Worm (Caenorhabditis elegans): ENCODE results near the gene glb-27.

Gene glb-27

DNA sequence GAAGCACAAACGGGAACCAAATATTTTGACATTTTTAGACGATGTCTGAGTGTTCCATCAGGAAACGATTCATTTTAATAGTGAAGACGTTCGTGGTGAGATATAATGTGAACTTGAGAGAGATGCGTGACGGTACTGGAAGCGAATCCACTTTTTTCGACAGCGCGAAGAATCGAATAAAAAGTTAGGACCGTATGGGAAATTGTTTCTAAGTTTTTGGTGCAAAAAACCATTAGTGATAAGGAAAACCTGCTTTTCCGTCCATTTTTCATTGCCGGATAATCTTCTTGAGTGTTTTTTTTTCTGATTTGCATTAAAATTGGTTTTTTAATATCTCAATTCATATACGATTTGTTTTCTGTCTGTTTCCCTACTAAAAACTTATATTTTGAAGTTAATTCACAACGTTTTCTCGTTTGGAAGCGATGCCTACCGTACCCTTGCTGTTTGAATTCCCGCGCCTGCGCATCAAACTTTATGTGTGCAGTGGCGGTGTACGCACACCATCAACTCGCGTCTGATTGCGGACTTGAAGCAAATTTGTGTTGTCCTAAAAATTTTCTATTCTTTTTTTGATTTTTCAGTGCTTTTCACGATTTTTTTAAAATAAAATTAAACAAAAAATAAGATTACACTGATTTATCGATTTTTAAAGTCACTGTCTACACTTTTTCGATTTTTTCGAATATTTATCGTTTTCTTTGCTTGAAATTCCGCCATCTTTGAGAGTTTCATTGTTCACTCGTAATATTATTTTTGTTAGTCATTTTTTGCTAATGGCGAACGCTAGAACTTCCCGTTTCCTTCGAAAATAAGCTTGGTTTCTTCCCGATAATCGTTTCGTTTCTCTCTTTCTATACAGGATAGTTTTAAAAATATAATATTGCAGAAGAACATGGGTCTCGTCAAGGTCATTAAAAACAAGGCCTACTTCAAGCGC, 13.2 kb upstream of the glb-27 start, which contains the start of the genes col-38 and rpl-5:
col-38 (minus strand) TSS at position 51 of the 940 bp plus-strand sequence.
rpl-5 (plus strand) TSS at position 890 of the 940 bp plus-strand sequence.
- TF ChIP-seq pag-3 (tag; optimal IDR thresholded peaks at IDR 0.05; ENCODE audit: borderline replicate concordance) = no peak
- no peak for TF ChIP-seq ceh-2 (tag; optimal IDR thresholded peaks at IDR 0.05)
- no peak for TF ChIP-seq hlh-15 (tag; optimal IDR thresholded peaks at IDR 0.05)
- no peak for TF ChIP-seq zip-5 (tag; optimal IDR thresholded peaks at IDR 0.05)
- TF ChIP-seq ets-4 (tag; optimal IDR thresholded peaks at IDR 0.05) = peak; percentile 46
- TF ChIP-seq gmeb-2 (tag; optimal IDR thresholded peaks at IDR 0.05) = no peak
- TF ChIP-seq nhr-11 (tag; optimal IDR thresholded peaks at IDR 0.05) = no peak
- peak; percentile 66 for TF ChIP-seq ceh-34 (tag; optimal IDR thresholded peaks at IDR 0.05)
- no peak for TF ChIP-seq hlh-8 (tag; optimal IDR thresholded peaks at IDR 0.05)
- peak; percentile 48 for TF ChIP-seq C08G9.2 (tag; optimal IDR thresholded peaks at IDR 0.05)
- peak; percentile 48 for TF ChIP-seq ref-2 (tag; optimal IDR thresholded peaks at IDR 0.05)
- no peak for TF ChIP-seq C38D4.7 (GFP tag; optimal IDR thresholded peaks at IDR 0.05)
- TF ChIP-seq rnt-1 (tag; optimal IDR thresholded peaks at IDR 0.05) = peak; percentile 71
- TF ChIP-seq pros-1 (tag; optimal IDR thresholded peaks at IDR 0.05) = peak; percentile 10
- no peak for TF ChIP-seq ceh-22 (tag; optimal IDR thresholded peaks at IDR 0.05)
- no peak for TF ChIP-seq elt-4 (tag; optimal IDR thresholded peaks at IDR 0.05)
- no peak for TF ChIP-seq hlh-13 (GFP tag; optimal IDR thresholded peaks at IDR 0.05)
- TF ChIP-seq che-1 (tag; optimal IDR thresholded peaks at IDR 0.05) = peak; percentile 27
- peak; percentile 74 for TF ChIP-seq ceh-31 (tag; optimal IDR thresholded peaks at IDR 0.05)
- TF ChIP-seq ttx-3 (tag; optimal IDR thresholded peaks at IDR 0.05) = peak; percentile 29
- TF ChIP-seq sox-2 (GFP tag; IDR thresholded peaks at IDR 0.05) = no peak
- TF ChIP-seq mec-3 (tag; optimal IDR thresholded peaks at IDR 0.05; ENCODE audit: borderline replicate concordance) = no peak
- no peak for TF ChIP-seq fax-1 (tag; optimal IDR thresholded peaks at IDR 0.05)
- peak; percentile 29 for TF ChIP-seq madf-2 (tag; optimal IDR thresholded peaks at IDR 0.05)
- no peak for TF ChIP-seq dmd-4 (tag; optimal IDR thresholded peaks at IDR 0.05; ENCODE audit: borderline replicate concordance)
- no peak for TF ChIP-seq odd-2 (tag; optimal IDR thresholded peaks at IDR 0.05)
- TF ChIP-seq ztf-16 (tag; optimal IDR thresholded peaks at IDR 0.05) = no peak
- no peak for TF ChIP-seq unc-86 (tag; optimal IDR thresholded peaks at IDR 0.05)
- TF ChIP-seq unc-3 (GFP tag; conservative IDR thresholded peaks at IDR 0.05) = 0 out of 2 replicates have a peak, but pooled peaks have one; percentile 17
- TF ChIP-seq unc-3 (tag; optimal IDR thresholded peaks at IDR 0.05) = no peak
- peak; percentile 56 for TF ChIP-seq unc-55 (GFP tag; optimal IDR thresholded peaks at IDR 0.05)
- TF ChIP-seq hlh-30 (tag; optimal IDR thresholded peaks at IDR 0.05; ENCODE audit: insufficient read depth) = peak; percentile 65
- TF ChIP-seq ceh-19 (GFP tag; optimal IDR thresholded peaks at IDR 0.05) = no peak
- no peak for TF ChIP-seq ceh-14 (tag; optimal IDR thresholded peaks at IDR 0.05)
- TF ChIP-seq sox-4 (tag; optimal IDR thresholded peaks at IDR 0.05) = no peak
- TF ChIP-seq unc-42 (tag; optimal IDR thresholded peaks at IDR 0.05) = peak; percentile 67
- peak; percentile 76 for TF ChIP-seq ceh-30 (tag; optimal IDR thresholded peaks at IDR 0.05)
- TF ChIP-seq ceh-24 (tag; optimal IDR thresholded peaks at IDR 0.05) = no peak
- peak; percentile 0 for TF ChIP-seq ceh-48 (tag; optimal IDR thresholded peaks at IDR 0.05)
- no peak for TF ChIP-seq tbx-7 (tag; optimal IDR thresholded peaks at IDR 0.05)
- no peak for TF ChIP-seq fkh-10 (GFP tag; optimal IDR thresholded peaks at IDR 0.05)
- no peak for TF ChIP-seq pat-9 (tag; optimal IDR thresholded peaks at IDR 0.05)
- TF ChIP-seq npax-4 (tag; optimal IDR thresholded peaks at IDR 0.05) = no peak
- no peak for TF ChIP-seq syd-9 (tag; optimal IDR thresholded peaks at IDR 0.05)
- no peak for TF ChIP-seq lin-11 (tag; optimal IDR thresholded peaks at IDR 0.05)
- TF ChIP-seq fkh-6 (tag; optimal IDR thresholded peaks at IDR 0.05) = no peak
- TF ChIP-seq K09A11.1 (tag; optimal IDR thresholded peaks at IDR 0.05; ENCODE audit: insufficient read depth) = no peak
- TF ChIP-seq nhr-232 (tag; optimal IDR thresholded peaks at IDR 0.05) = no peak
- TF ChIP-seq F13H6.1 (tag; optimal IDR thresholded peaks at IDR 0.05) = peak; percentile 7
- TF ChIP-seq lim-6 (tag; optimal IDR thresholded peaks at IDR 0.05) = no peak
- no peak for TF ChIP-seq ceh-45 (GFP tag; IDR thresholded peaks at IDR 0.05)

Measured in whole organism, late embryonic.